Worm (Caenorhabditis elegans) whole organism, dauer: Measurements from ENCODE around the gene srv-1.

Experiments used
- unc-62 ChIP-seq: sonication (generic microtip); optimal IDR thresholded peaks from 2 replicates; lab custom pipeline; 2017; ENCODE audit warnings: missing biosample characterization, missing genetic modification reagents, missing genetic modification characterization

Gene srv-1

ce11 chrIII:6895166-6895565 is 45.0 kb downstream of the srv-1 start:
- no peak for TF ChIP-seq unc-62 (GFP tag; lab: Kevin White, UChicago)

ce11 chrIII:6895677-6896076 is 45.5 kb downstream of the srv-1 start:
- no peak for TF ChIP-seq unc-62 (GFP tag; lab: Kevin White, UChicago)

ce11 chrIII:6897587-6898064 is 47.4 kb downstream of the srv-1 start, which contains the start of gene T07E3.4:
T07E3.4 (plus strand) TSS chrIII:6898014.
- TF ChIP-seq unc-62 (GFP tag; lab: Kevin White, UChicago), result no peak

- no peak for TF ChIP-seq unc-62 (GFP tag; lab: Kevin White, UChicago)
These were observed 48.3 kb downstream of the srv-1 start for ce11 chrIII:6898518-6898917.

- no peak for TF ChIP-seq unc-62 (GFP tag; lab: Kevin White, UChicago)
These were observed 50.4 kb downstream of the srv-1 start for ce11 chrIII:6900609-6901008.
